Fruit fly (Drosophila melanogaster) whole organism, embryonic: ENCODE results near the gene CG13285.

Experiments used
- CG12236 ChIP-seq: fragments of 200-800 bp; sonication (Bioruptor generic); optimal IDR thresholded peaks from 2 replicates; lab custom pipeline; 2016; ENCODE audit warnings: missing biosample characterization, missing genetic modification characterization
- CG15696 ChIP-seq: fragments of 200-800 bp; sonication (Bioruptor generic); optimal IDR thresholded peaks from 2 replicates; lab custom pipeline; 2019; ENCODE audit warnings: missing biosample characterization, mild to moderate bottlenecking, missing genetic modification characterization, moderate library complexity

DNA sequence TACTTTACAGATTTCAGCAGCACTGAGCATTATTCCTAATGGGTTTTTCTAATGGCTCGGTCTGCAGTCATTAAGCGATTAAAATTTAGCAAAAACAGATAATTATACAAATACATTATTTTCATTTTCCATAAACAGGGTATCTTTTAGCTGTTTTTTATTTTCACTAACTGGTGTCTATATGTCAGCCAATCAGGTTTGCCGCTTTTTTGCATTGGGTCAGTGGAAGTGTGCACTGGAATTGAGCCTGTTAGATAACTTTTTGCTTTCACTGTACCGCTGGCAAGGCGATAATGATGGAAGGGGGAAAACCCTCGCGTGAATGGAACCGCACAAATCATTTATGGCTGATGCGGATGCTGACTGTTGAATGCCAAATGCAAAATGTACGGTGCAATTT lies 40.0 kb upstream of the CG13285 start:
- TF ChIP-seq CG12236 (GFP tag; lab: Kevin White, UChicago) (no peak), CG15696 (tag; lab: Kevin White, UChicago) (no peak)
